Fruit fly (Drosophila melanogaster): ENCODE data around the gene CG12003.

CG12003 gene

dm6 chr3L:1533699-1534431, 31.3 kb upstream of the CG12003 start, which contains the start of gene Iml1 (continued):
- peak; percentile 63 for TF ChIP-seq sob (GFP tag; IDR thresholded peaks at IDR 0.05)
- peak; percentile 17 for TF ChIP-seq NfI (GFP tag; optimal IDR thresholded peaks at IDR 0.05)
- no peak for TF ChIP-seq maf-S (GFP tag; optimal IDR thresholded peaks at IDR 0.05)
- TF ChIP-seq repo (GFP tag; optimal IDR thresholded peaks at IDR 0.05): no peak
- TF ChIP-seq CG6813 (GFP tag; optimal IDR thresholded peaks at IDR 0.05): no peak
- no peak for TF ChIP-seq CG1603 (tag; optimal IDR thresholded peaks at IDR 0.05)
- peak; percentile 70 for TF ChIP-seq vvl (GFP tag; IDR thresholded peaks at IDR 0.05)
- TF ChIP-seq Sry-β (GFP tag; optimal IDR thresholded peaks at IDR 0.05): no peak
- TF ChIP-seq CG8944 (GFP tag; optimal IDR thresholded peaks at IDR 0.05): no peak
- TF ChIP-seq zen (tag; optimal IDR thresholded peaks at IDR 0.05): peak; percentile 45
- no peak for TF ChIP-seq ERR (GFP tag; optimal IDR thresholded peaks at IDR 0.05)
- no peak for TF ChIP-seq CG15601 (tag; optimal IDR thresholded peaks at IDR 0.05)
- no peak for TF ChIP-seq z (GFP tag; IDR thresholded peaks at IDR 0.05)
- TF ChIP-seq vfl (GFP tag; optimal IDR thresholded peaks at IDR 0.05): no peak
- TF ChIP-seq BEAF-32 (GFP tag; optimal IDR thresholded peaks at IDR 0.05): no peak
- TF ChIP-seq slp2 (GFP tag; optimal IDR thresholded peaks at IDR 0.05): no peak
- TF ChIP-seq lmd (GFP tag; IDR thresholded peaks at IDR 0.05): peak; percentile 63; the same call in 1 of the 2 replicates
- no peak for TF ChIP-seq kah (GFP tag; optimal IDR thresholded peaks at IDR 0.05)
- no peak for TF ChIP-seq CG4328 (GFP tag; optimal IDR thresholded peaks at IDR 0.05)
- TF ChIP-seq E2f2 (GFP tag; IDR thresholded peaks at IDR 0.05): no peak
- no peak for TF ChIP-seq mirr (GFP tag; optimal IDR thresholded peaks at IDR 0.05)
- TF ChIP-seq Pdp1 (GFP tag; optimal IDR thresholded peaks at IDR 0.05): peak; percentile 33 to 84
- TF ChIP-seq prd (optimal IDR thresholded peaks at IDR 0.05): no peak
- TF ChIP-seq prd (GFP tag; IDR thresholded peaks at IDR 0.05): peak; percentile 78
- no peak for TF ChIP-seq en (GFP tag; optimal IDR thresholded peaks at IDR 0.05)
- TF ChIP-seq Hmx (GFP tag; optimal IDR thresholded peaks at IDR 0.05): no peak
- TF ChIP-seq CG2678 (tag; optimal IDR thresholded peaks at IDR 0.05): no peak
- peak; percentile 50 for TF ChIP-seq CG11247 (GFP tag; IDR thresholded peaks at IDR 0.05)
- TF ChIP-seq CG13894 (tag; optimal IDR thresholded peaks at IDR 0.05): no peak
- no peak for TF ChIP-seq TFAM (GFP tag; optimal IDR thresholded peaks at IDR 0.05)
- no peak for TF ChIP-seq Hey (tag; optimal IDR thresholded peaks at IDR 0.05)
- TF ChIP-seq zfh1 (GFP tag; IDR thresholded peaks at IDR 0.05): no peak
- no peak for TF ChIP-seq gt (GFP tag; IDR thresholded peaks at IDR 0.05)
- TF ChIP-seq ind (GFP tag; optimal IDR thresholded peaks at IDR 0.05): no peak
- TF ChIP-seq kay (GFP tag; optimal IDR thresholded peaks at IDR 0.05): no peak
- TF ChIP-seq CG11695 (GFP tag; IDR thresholded peaks at IDR 0.05): no peak
- peak; percentile 85 for TF ChIP-seq CG6689 (GFP tag; IDR thresholded peaks at IDR 0.05)
- 0 out of 2 replicates have a peak, but pooled peaks have one; percentile 14 for TF ChIP-seq toy (GFP tag; IDR thresholded peaks at IDR 0.05)
- no peak for TF ChIP-seq luna (GFP tag; optimal IDR thresholded peaks at IDR 0.05)
- no peak for TF ChIP-seq usp (GFP tag; optimal IDR thresholded peaks at IDR 0.05)
- TF ChIP-seq h (optimal IDR thresholded peaks at IDR 0.05): no peak
- no peak for TF ChIP-seq CG7963 (GFP tag; IDR thresholded peaks at IDR 0.05; ENCODE audit: partially characterized antibody)
- no peak for TF ChIP-seq Fer1 (GFP tag; optimal IDR thresholded peaks at IDR 0.05)
- no peak for TF ChIP-seq br (optimal IDR thresholded peaks at IDR 0.05)
- no peak for TF ChIP-seq chn (GFP tag; optimal IDR thresholded peaks at IDR 0.05)
- TF ChIP-seq CG43689 (GFP tag; IDR thresholded peaks at IDR 0.05): no peak
- no peak for TF ChIP-seq CG4854 (GFP tag; optimal IDR thresholded peaks at IDR 0.05)
- no peak for TF ChIP-seq CG33213 (GFP tag; optimal IDR thresholded peaks at IDR 0.05)
- no peak for TF ChIP-seq Bdp1 (GFP tag; optimal IDR thresholded peaks at IDR 0.05)
- no peak for TF ChIP-seq Atf-2 (GFP tag; optimal IDR thresholded peaks at IDR 0.05)
- TF ChIP-seq CG32767 (GFP tag; IDR thresholded peaks at IDR 0.05): no peak
- no peak for TF ChIP-seq CG15011 (GFP tag; optimal IDR thresholded peaks at IDR 0.05)

Measured in whole organism, embryonic.